Worm (Caenorhabditis elegans): ENCODE measurements around the gene R13A5.15.

DNA sequence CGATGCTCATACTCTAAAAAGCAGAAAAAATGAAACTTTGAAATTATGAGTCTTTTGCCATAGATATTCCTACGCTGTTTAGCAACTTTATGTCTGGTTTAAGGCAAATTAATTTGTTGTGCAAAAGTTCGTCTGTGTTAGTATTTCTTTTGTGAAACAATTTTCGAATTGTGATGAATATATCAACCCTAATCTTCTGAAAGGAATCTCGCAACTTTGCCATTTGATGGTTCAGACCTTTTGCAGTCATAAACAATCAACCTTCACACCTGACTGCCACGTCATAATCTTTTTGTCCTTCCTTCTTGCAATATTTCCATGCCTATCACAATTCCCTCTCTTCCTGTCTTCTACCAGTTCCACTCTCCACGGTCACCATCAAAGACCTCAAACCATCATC lies 31.7 kb upstream of the R13A5.15 start:
- no peak for TF ChIP-seq dao-5 (tag; optimal IDR thresholded peaks at IDR 0.05)
- TF ChIP-seq him-1 (tag; optimal IDR thresholded peaks at IDR 0.05), result no peak
